Fruit fly (Drosophila melanogaster) whole organism, embryonic: ENCODE measurements around the gene Fas1.

Source experiments
- Abd-B ChIP-seq: fragments of 200-800 bp; sonication (Bioruptor generic); optimal IDR thresholded peaks from 2 replicates; lab custom pipeline; 2018; ENCODE audit warnings: missing biosample characterization, mild to moderate bottlenecking, missing genetic modification characterization, moderate library complexity
- Aef1 ChIP-seq: fragments of 200-800 bp; sonication (Bioruptor generic); IDR thresholded peaks from 3 replicates; pipeline ENCODE4 v1.3.6; 2022; ENCODE audit warnings: missing biosample characterization, missing genetic modification characterization
- CG10959 ChIP-seq: fragments of 200-800 bp; sonication (Bioruptor generic); IDR thresholded peaks from 2 replicates; pipeline ENCODE4 v1.3.6; 2022; ENCODE audit warnings: missing biosample characterization, missing genetic modification characterization
- CG13287 ChIP-seq: fragments of 200-800 bp; sonication (Bioruptor generic); IDR thresholded peaks from 2 replicates; pipeline ENCODE4 v1.3.6; 2022; ENCODE audit warnings: missing biosample characterization, missing genetic modification characterization; ENCODE audit not compliant: partially characterized antibody
- CG14710 ChIP-seq: fragments of 200-800 bp; sonication (Bioruptor generic); optimal IDR thresholded peaks from 3 replicates; lab custom pipeline; 2019; ENCODE audit warnings: missing biosample characterization, mild to moderate bottlenecking, missing genetic modification characterization, moderate library complexity
- CG15514 ChIP-seq: fragments of 200-800 bp; sonication (Bioruptor generic); optimal IDR thresholded peaks from 3 replicates; lab custom pipeline; 2017; ENCODE audit warnings: missing biosample characterization, missing genetic modification characterization, mild to moderate bottlenecking, moderate library complexity, missing genetic modification reagents
- CG15601 ChIP-seq: fragments of 200-800 bp; sonication (Bioruptor generic); optimal IDR thresholded peaks from 3 replicates; lab custom pipeline; 2019; ENCODE audit warnings: missing biosample characterization, mild to moderate bottlenecking, missing genetic modification characterization, moderate library complexity
- CG30020 ChIP-seq: fragments of 200-800 bp; optimal IDR thresholded peaks from 2 replicates; lab custom pipeline; 2019; ENCODE audit warnings: missing biosample characterization, mild to moderate bottlenecking, missing genetic modification characterization, moderate library complexity
- CG42726 ChIP-seq: fragments of 200-800 bp; sonication (Bioruptor generic); IDR thresholded peaks from 2 replicates; pipeline ENCODE4 v1.3.6; 2022; ENCODE audit warnings: missing biosample characterization, missing genetic modification characterization; ENCODE audit not compliant: partially characterized antibody
- CG4282 ChIP-seq: fragments of 200-800 bp; sonication (Bioruptor generic); optimal IDR thresholded peaks from 2 replicates; lab custom pipeline; 2016; ENCODE audit warnings: missing biosample characterization, missing genetic modification characterization
- CG4424 ChIP-seq: fragments of 200-800 bp; sonication (Bioruptor generic); optimal IDR thresholded peaks from 3 replicates; lab custom pipeline; 2016; ENCODE audit warnings: missing biosample characterization, missing genetic modification characterization
- CG4617 ChIP-seq: fragments of 200-800 bp; sonication (Bioruptor generic); optimal IDR thresholded peaks from 3 replicates; lab custom pipeline; 2016; ENCODE audit warnings: missing biosample characterization, missing genetic modification characterization, borderline replicate concordance
- CG6683 ChIP-seq: fragments of 200-800 bp; sonication (Bioruptor generic); optimal IDR thresholded peaks from 2 replicates; lab custom pipeline; 2017; ENCODE audit warnings: missing biosample characterization, mild to moderate bottlenecking, missing genetic modification characterization, missing genetic modification reagents
- CG7271 ChIP-seq: fragments of 200-800 bp; sonication (Bioruptor generic); optimal IDR thresholded peaks from 2 replicates; lab custom pipeline; 2018; ENCODE audit warnings: missing biosample characterization, mild to moderate bottlenecking, missing genetic modification characterization, moderate library complexity
- CG7745 ChIP-seq: fragments of 200-800 bp; sonication (Bioruptor generic); optimal IDR thresholded peaks from 2 replicates; lab custom pipeline; 2018; ENCODE audit warnings: missing biosample characterization, mild to moderate bottlenecking, missing genetic modification characterization, moderate library complexity
- CG7963 ChIP-seq: fragments of 200-800 bp; sonication (Bioruptor generic); IDR thresholded peaks from 3 replicates; pipeline ENCODE4 v1.3.6; 2022; ENCODE audit warnings: missing biosample characterization, missing genetic modification characterization; ENCODE audit not compliant: partially characterized antibody
- CG9932 ChIP-seq: fragments of 200-800 bp; sonication (Bioruptor generic); IDR thresholded peaks from 2 replicates; pipeline ENCODE4 v1.3.6; 2022; ENCODE audit warnings: missing biosample characterization, missing genetic modification characterization
- CoRest ChIP-seq: fragments of 200-800 bp; sonication (Bioruptor generic); optimal IDR thresholded peaks from 3 replicates; lab custom pipeline; 2018; ENCODE audit warnings: missing biosample characterization, mild to moderate bottlenecking, missing genetic modification characterization, moderate library complexity
- Dll ChIP-seq: fragments of 200-800 bp; sonication (Bioruptor generic); IDR thresholded peaks from 4 replicates; pipeline ENCODE4 v1.3.6; 2022; ENCODE audit warnings: missing biosample characterization, missing genetic modification characterization; ENCODE audit not compliant: partially characterized antibody
- Ets65A ChIP-seq: fragments of 200-800 bp; sonication (Bioruptor generic); peaks from one replicate; lab custom pipeline; 2016; ENCODE audit warnings: missing biosample characterization, missing genetic modification characterization
- HHEX ChIP-seq: fragments of 200-800 bp; sonication (Bioruptor generic); optimal IDR thresholded peaks from 3 replicates; lab custom pipeline; 2017; ENCODE audit warnings: missing biosample characterization, mild to moderate bottlenecking, missing genetic modification characterization, missing genetic modification reagents
- HmgZ ChIP-seq: fragments of 200-800 bp; sonication (Bioruptor generic); optimal IDR thresholded peaks from 2 replicates; lab custom pipeline; 2018; ENCODE audit warnings: missing biosample characterization, mild to moderate bottlenecking, missing genetic modification characterization
- Hmr ChIP-seq: fragments of 200-800 bp; sonication (Bioruptor generic); optimal IDR thresholded peaks from 3 replicates; lab custom pipeline; 2017; ENCODE audit warnings: mild to moderate bottlenecking, missing biosample characterization, missing genetic modification reagents, missing genetic modification characterization
- Lhr ChIP-seq: fragments of 200-800 bp; sonication (Bioruptor generic); optimal IDR thresholded peaks from 3 replicates; lab custom pipeline; 2017; ENCODE audit warnings: mild to moderate bottlenecking, missing biosample characterization, missing genetic modification reagents, missing genetic modification characterization
- MESR4 ChIP-seq: fragments of 200-800 bp; sonication (Bioruptor generic); optimal IDR thresholded peaks from 2 replicates; lab custom pipeline; 2018; ENCODE audit warnings: missing biosample characterization, mild to moderate bottlenecking, missing genetic modification characterization, moderate library complexity
- Myb ChIP-seq: fragments of 200-800 bp; sonication (Bioruptor generic); optimal IDR thresholded peaks from 2 replicates; lab custom pipeline; 2016; ENCODE audit warnings: missing biosample characterization, missing genetic modification characterization
- NK7.1 ChIP-seq: fragments of 200-800 bp; sonication (Bioruptor generic); optimal IDR thresholded peaks from 3 replicates; lab custom pipeline; 2016; ENCODE audit warnings: missing biosample characterization, missing genetic modification characterization
- NfI ChIP-seq: fragments of 200-800 bp; sonication (Bioruptor generic); optimal IDR thresholded peaks from 3 replicates; lab custom pipeline; 2018; ENCODE audit warnings: missing biosample characterization, mild to moderate bottlenecking, missing genetic modification characterization, moderate library complexity
- Opbp ChIP-seq: fragments of 200-800 bp; sonication (Bioruptor generic); IDR thresholded peaks from 3 replicates; pipeline ENCODE4 v1.3.6; 2022; ENCODE audit warnings: missing biosample characterization, missing genetic modification characterization; ENCODE audit not compliant: partially characterized antibody
- TFAM ChIP-seq: fragments of 200-800 bp; sonication (Bioruptor generic); optimal IDR thresholded peaks from 2 replicates; lab custom pipeline; 2017; ENCODE audit warnings: missing biosample characterization, missing genetic modification characterization, inconsistent platforms
- YL-1 ChIP-seq: fragments of 200-800 bp; sonication (Bioruptor generic); optimal IDR thresholded peaks from 3 replicates; lab custom pipeline; 2017; ENCODE audit warnings: missing biosample characterization, mild to moderate bottlenecking, missing genetic modification characterization
- al ChIP-seq: fragments of 200-800 bp; sonication (Bioruptor generic); IDR thresholded peaks from 2 replicates; pipeline ENCODE4 v1.3.6; 2022; ENCODE audit warnings: missing biosample characterization, missing genetic modification characterization
- amos ChIP-seq: fragments of 200-800 bp; sonication (Bioruptor generic); IDR thresholded peaks from 2 replicates; pipeline ENCODE4 v1.3.6; 2022; ENCODE audit warnings: missing biosample characterization, missing genetic modification characterization; ENCODE audit not compliant: partially characterized antibody
- bbx ChIP-seq: fragments of 200-800 bp; sonication (Bioruptor generic); IDR thresholded peaks from 2 replicates; pipeline ENCODE4 v1.3.6; 2022; ENCODE audit warnings: missing biosample characterization, missing genetic modification characterization; ENCODE audit not compliant: partially characterized antibody
- chn ChIP-seq: fragments of 200-800 bp; sonication (Bioruptor generic); optimal IDR thresholded peaks from 2 replicates; lab custom pipeline; 2016; ENCODE audit warnings: missing biosample characterization, missing genetic modification characterization
- dmrt99B ChIP-seq: fragments of 200-800 bp; sonication (Bioruptor generic); optimal IDR thresholded peaks from 2 replicates; lab custom pipeline; 2018; ENCODE audit warnings: missing biosample characterization, mild to moderate bottlenecking, missing genetic modification characterization, moderate library complexity
- gfzf ChIP-seq: fragments of 200-800 bp; sonication (Bioruptor generic); optimal IDR thresholded peaks from 2 replicates; lab custom pipeline; 2016; ENCODE audit warnings: missing biosample characterization, mild to moderate bottlenecking, missing genetic modification characterization, moderate library complexity
- gt ChIP-seq: fragments of 200-800 bp; sonication (Bioruptor generic); IDR thresholded peaks from 2 replicates; pipeline ENCODE4 v1.3.6; 2022; ENCODE audit warnings: missing biosample characterization, missing genetic modification characterization
- hbn ChIP-seq: fragments of 200-800 bp; sonication (Bioruptor generic); IDR thresholded peaks from 2 replicates; pipeline ENCODE4 v1.3.6; 2022; ENCODE audit warnings: missing biosample characterization, missing genetic modification characterization; ENCODE audit not compliant: partially characterized antibody
- oc ChIP-seq: fragments of 200-800 bp; sonication (Bioruptor generic); optimal IDR thresholded peaks from 2 replicates; lab custom pipeline; 2018; ENCODE audit warnings: missing biosample characterization, mild to moderate bottlenecking, missing genetic modification characterization, moderate library complexity
- phol ChIP-seq: fragments of 200-800 bp; sonication (Bioruptor generic); optimal IDR thresholded peaks from 3 replicates; lab custom pipeline; 2018; ENCODE audit warnings: missing biosample characterization, mild to moderate bottlenecking, missing genetic modification characterization, moderate library complexity
- pzg ChIP-seq: fragments of 200-800 bp; sonication (Bioruptor generic); optimal IDR thresholded peaks from 3 replicates; lab custom pipeline; 2018; ENCODE audit warnings: missing biosample characterization, mild to moderate bottlenecking, missing genetic modification characterization, moderate library complexity
- sens ChIP-seq: fragments of 200-800 bp; sonication (Bioruptor generic); peaks from one replicate; lab custom pipeline; 2016; ENCODE audit warnings: missing biosample characterization, missing genetic modification characterization
- sqz ChIP-seq: fragments of 200-800 bp; sonication (Bioruptor generic); optimal IDR thresholded peaks from 3 replicates; lab custom pipeline; 2018; ENCODE audit warnings: missing biosample characterization, mild to moderate bottlenecking, missing genetic modification characterization
- stwl ChIP-seq: fragments of 200-800 bp; sonication (Bioruptor generic); optimal IDR thresholded peaks from 3 replicates; lab custom pipeline; 2018; ENCODE audit warnings: missing biosample characterization, mild to moderate bottlenecking, missing genetic modification characterization, moderate library complexity
- tin ChIP-seq: fragments of 200-800 bp; sonication (Bioruptor generic); optimal IDR thresholded peaks from 3 replicates; lab custom pipeline; 2016; ENCODE audit warnings: missing biosample characterization, missing genetic modification characterization
- trem ChIP-seq: fragments of 200-800 bp; optimal IDR thresholded peaks from 3 replicates; lab custom pipeline; 2019; ENCODE audit warnings: missing biosample characterization, mild to moderate bottlenecking, missing genetic modification characterization, moderate library complexity
- unpg ChIP-seq: fragments of 200-800 bp; sonication (Bioruptor generic); optimal IDR thresholded peaks from 3 replicates; lab custom pipeline; 2018; ENCODE audit warnings: missing biosample characterization, mild to moderate bottlenecking, missing genetic modification characterization, moderate library complexity
- z ChIP-seq: fragments of 200-800 bp; sonication (Bioruptor generic); IDR thresholded peaks from 3 replicates; pipeline ENCODE4 v1.3.6; 2022; ENCODE audit warnings: missing biosample characterization, missing genetic modification characterization

The Fas1 gene

dm6 chr3R:16643591-16643990 lies 18.6 kb downstream of the Fas1 start, which contains the start of gene Arl6IP1 (continued):
- TF ChIP-seq Hmr (GFP tag; lab: Kevin White, UChicago) (no peak), CG15601 (peak; percentile 31), HmgZ (tag; lab: Kevin White, UChicago) (peak; percentile 7), CG7271 (tag; lab: Kevin White, UChicago) (no peak), dmrt99B (tag; lab: Kevin White, UChicago) (no peak), z (GFP tag; lab: Robert Waterston, UW) (peak; percentile 80), chn (no peak), CG7963 (GFP tag; lab: Robert Waterston, UW) (0 out of 3 replicates have a peak, but pooled peaks have one; percentile 39), MESR4 (peak; percentile 72), Opbp (GFP tag; lab: Robert Waterston, UW) (peak; percentile 62; the same call in 2 of the 3 replicates), CG10959 (GFP tag; lab: Robert Waterston, UW) (no peak), CoRest (tag; lab: Kevin White, UChicago) (peak; percentile 40), gfzf (GFP tag; lab: Kevin White, UChicago) (peak; percentile 86), pzg (GFP tag; lab: Kevin White, UChicago) (peak; percentile 84), hbn (peak; percentile 33), stwl (peak; percentile 97), Myb (peak; percentile 72), amos (peak; percentile 39; the same call in 1 of the 2 replicates), CG42726 (GFP tag; lab: Robert Waterston, UW) (peak; percentile 52; the same call in 1 of the 2 replicates), Dll (peak; percentile 50; the same call in 1 of the 4 replicates), YL-1 (GFP tag; lab: Kevin White, UChicago) (peak; percentile 56), HHEX (GFP tag; lab: Kevin White, UChicago) (no peak), trem (tag; lab: Kevin White, UChicago) (peak; percentile 59), CG15514 (GFP tag; lab: Kevin White, UChicago) (peak; percentile 58), CG4424 (GFP tag; lab: Kevin White, UChicago) (no peak), bbx (GFP tag; lab: Robert Waterston, UW) (peak; percentile 67), sens (GFP tag; lab: Kevin White, UChicago) (peak; percentile 35), CG6683 (GFP tag; lab: Kevin White, UChicago) (no peak), Lhr (GFP tag; lab: Kevin White, UChicago) (no peak), gt (GFP tag; lab: Robert Waterston, UW) (no peak), unpg (GFP tag; lab: Kevin White, UChicago) (no peak), CG4282 (no peak), CG9932 (GFP tag; lab: Robert Waterston, UW) (no peak), CG13287 (GFP tag; lab: Robert Waterston, UW) (peak; percentile 73), Aef1 (no peak), TFAM (GFP tag; lab: Kevin White, UChicago) (no peak), oc (tag; lab: Kevin White, UChicago) (no peak), NfI (GFP tag; lab: Kevin White, UChicago) (no peak), tin (GFP tag; lab: Kevin White, UChicago) (no peak), Ets65A (GFP tag; lab: Kevin White, UChicago) (no peak), CG30020 (tag; lab: Kevin White, UChicago) (peak; percentile 30), CG7745 (tag; lab: Kevin White, UChicago) (no peak), sqz (GFP tag; lab: Kevin White, UChicago) (no peak), Abd-B (GFP tag; lab: Kevin White, UChicago) (no peak), CG14710 (peak; percentile 48), phol (tag; lab: Kevin White, UChicago) (peak; percentile 52), NK7.1 (no peak), CG4617 (GFP tag; lab: Kevin White, UChicago) (peak; percentile 67), al (GFP tag; lab: Robert Waterston, UW) (no peak)
